Fruit fly (Drosophila melanogaster) whole organism, embryonic: ENCODE results near the gene Hsp67Ba.
A peak's percentile ranks its signal among the peaks of the same experiment; 100 is the strongest.

Experiments used
- BEAF-32 ChIP-seq: fragments of 200-800 bp; sonication (Bioruptor generic); optimal IDR thresholded peaks from 3 replicates; lab custom pipeline; 2017; ENCODE audit warnings: missing biosample characterization, missing genetic modification characterization, mild to moderate bottlenecking, moderate library complexity, missing genetic modification reagents
- Bgb ChIP-seq: fragments of 200-800 bp; sonication (Bioruptor generic); IDR thresholded peaks from 2 replicates; pipeline ENCODE4 v1.3.6; 2022; ENCODE audit warnings: missing biosample characterization, missing genetic modification characterization; ENCODE audit not compliant: partially characterized antibody
- CG10267 ChIP-seq: fragments of 200-800 bp; sonication (Bioruptor generic); optimal IDR thresholded peaks from 2 replicates; lab custom pipeline; 2018; ENCODE audit warnings: missing biosample characterization, mild to moderate bottlenecking, missing genetic modification characterization, moderate library complexity
- CG10565 ChIP-seq: fragments of 200-800 bp; sonication (Bioruptor generic); optimal IDR thresholded peaks from 3 replicates; lab custom pipeline; 2016; ENCODE audit warnings: missing biosample characterization, mild to moderate bottlenecking, missing genetic modification characterization
- CG14050 ChIP-seq: fragments of 200-800 bp; sonication (Bioruptor generic); IDR thresholded peaks from 3 replicates; pipeline ENCODE4 v1.3.6; 2022; ENCODE audit warnings: missing biosample characterization, missing genetic modification characterization
- CG14710 ChIP-seq: fragments of 200-800 bp; sonication (Bioruptor generic); optimal IDR thresholded peaks from 3 replicates; lab custom pipeline; 2019; ENCODE audit warnings: missing biosample characterization, mild to moderate bottlenecking, missing genetic modification characterization, moderate library complexity
- CG17912 ChIP-seq: fragments of 200-800 bp; sonication (Bioruptor generic); optimal IDR thresholded peaks from 2 replicates; lab custom pipeline; 2018; ENCODE audit warnings: missing biosample characterization, mild to moderate bottlenecking, missing genetic modification characterization
- CG18011 ChIP-seq: fragments of 200-800 bp; sonication (Bioruptor generic); optimal IDR thresholded peaks from 2 replicates; lab custom pipeline; 2017; ENCODE audit warnings: missing biosample characterization, missing genetic modification characterization, mild to moderate bottlenecking, moderate library complexity, missing genotype
- CG1832 ChIP-seq: fragments of 200-800 bp; sonication (Bioruptor generic); optimal IDR thresholded peaks from 2 replicates; lab custom pipeline; 2017; ENCODE audit warnings: missing biosample characterization, mild to moderate bottlenecking, missing genetic modification characterization, inconsistent platforms
- CG18599 ChIP-seq: fragments of 200-800 bp; sonication (Bioruptor generic); optimal IDR thresholded peaks from 3 replicates; lab custom pipeline; 2017; ENCODE audit warnings: missing biosample characterization, missing genetic modification characterization, mild to moderate bottlenecking, moderate library complexity, missing genetic modification reagents
- CG2712 ChIP-seq: fragments of 200-800 bp; optimal IDR thresholded peaks from 3 replicates; lab custom pipeline; 2019; ENCODE audit warnings: missing biosample characterization, mild to moderate bottlenecking, missing genetic modification characterization, moderate library complexity
- CG32767 ChIP-seq: fragments of 200-800 bp; sonication (Bioruptor generic); IDR thresholded peaks from 2 replicates; pipeline ENCODE4 v1.3.6; 2022; ENCODE audit warnings: missing biosample characterization, missing genetic modification characterization
- CG3407 ChIP-seq: fragments of 200-800 bp; sonication (Bioruptor generic); optimal IDR thresholded peaks from 2 replicates; lab custom pipeline; 2018; ENCODE audit warnings: missing biosample characterization, mild to moderate bottlenecking, missing genetic modification characterization
- CG34224 ChIP-seq: fragments of 200-800 bp; sonication (Bioruptor generic); IDR thresholded peaks from 3 replicates; pipeline ENCODE4 v1.3.6; 2022; ENCODE audit warnings: missing biosample characterization, missing genetic modification characterization; ENCODE audit not compliant: partially characterized antibody
- CG8089 ChIP-seq: fragments of 200-800 bp; sonication (Bioruptor generic); optimal IDR thresholded peaks from 3 replicates; lab custom pipeline; 2016; ENCODE audit warnings: missing biosample characterization, missing genetic modification characterization
- CG9727 ChIP-seq: fragments of 200-800 bp; sonication (Bioruptor generic); optimal IDR thresholded peaks from 3 replicates; lab custom pipeline; 2017; ENCODE audit warnings: missing biosample characterization, mild to moderate bottlenecking, missing genetic modification characterization
- Doc3 ChIP-seq: fragments of 200-800 bp; sonication (Bioruptor generic); IDR thresholded peaks from 3 replicates; pipeline ENCODE4 v1.3.6; 2022; ENCODE audit warnings: missing biosample characterization, missing genetic modification characterization; ENCODE audit not compliant: partially characterized antibody
- Drgx ChIP-seq: fragments of 200-800 bp; sonication (Bioruptor generic); IDR thresholded peaks from 2 replicates; pipeline ENCODE4 v1.3.6; 2022; ENCODE audit warnings: missing biosample characterization, missing genetic modification characterization
- Gug ChIP-seq: fragments of 200-800 bp; sonication (Bioruptor generic); IDR thresholded peaks from 4 replicates; pipeline ENCODE4 v1.3.6; 2022; ENCODE audit warnings: missing biosample characterization, missing genetic modification characterization
- HLH4C ChIP-seq: fragments of 200-800 bp; sonication (Bioruptor generic); IDR thresholded peaks from 3 replicates; pipeline ENCODE4 v1.3.6; 2022; ENCODE audit warnings: missing biosample characterization, missing genetic modification characterization; ENCODE audit not compliant: partially characterized antibody
- Hr78 ChIP-seq, 2 experiments: fragments of 200-800 bp in 1 of 2; fragments of >200 bp in 1 of 2; sonication (Bioruptor generic) in 1 of 2; optimal IDR thresholded peaks; 2 replicates each; lab custom pipeline; 2017 to 2019; ENCODE audit warnings: missing biosample characterization in 2 of 2, missing genetic modification characterization in 2 of 2, mild to moderate bottlenecking in 1 of 2, moderate library complexity in 1 of 2
- Med ChIP-seq: fragments of 200-800 bp; sonication (Bioruptor generic); peaks from one replicate; lab custom pipeline; 2016; ENCODE audit warnings: missing biosample characterization, missing genetic modification characterization, mild to moderate bottlenecking, inconsistent platforms, moderate library complexity
- Nf-YC ChIP-seq: fragments of 200-800 bp; optimal IDR thresholded peaks from 3 replicates; lab custom pipeline; 2019; ENCODE audit warnings: missing biosample characterization, mild to moderate bottlenecking, missing genetic modification characterization, moderate library complexity
- Pdp1 ChIP-seq, 2 experiments: fragments of 200-800 bp; sonication (Bioruptor generic); optimal IDR thresholded peaks; 3 replicates each; lab custom pipeline; 2016; ENCODE audit warnings: missing biosample characterization in 2 of 2, missing genetic modification characterization in 2 of 2, mild to moderate bottlenecking in 1 of 2, moderate library complexity in 1 of 2
- Poxn ChIP-seq: fragments of 200-800 bp; sonication (Bioruptor generic); IDR thresholded peaks from 2 replicates; pipeline ENCODE4 v1.3.6; 2022; ENCODE audit warnings: missing biosample characterization, missing genetic modification characterization
- Six4 ChIP-seq: fragments of 200-800 bp; sonication (Bioruptor generic); optimal IDR thresholded peaks from 2 replicates; lab custom pipeline; 2016; ENCODE audit warnings: missing biosample characterization, missing genetic modification characterization
- Taf1 ChIP-seq: fragments of 200-800 bp; sonication (Bioruptor generic); IDR thresholded peaks from 2 replicates; pipeline ENCODE4 v1.3.6; 2022; ENCODE audit warnings: missing biosample characterization, missing genetic modification characterization
- bcd ChIP-seq: fragments of 200-800 bp; sonication (Bioruptor generic); optimal IDR thresholded peaks from 2 replicates; lab custom pipeline; 2017; ENCODE audit warnings: missing biosample characterization, mild to moderate bottlenecking, missing genetic modification characterization
- cad ChIP-seq: fragments of >200 bp; optimal IDR thresholded peaks from 2 replicates; lab custom pipeline; 2017; ENCODE audit warnings: missing biosample characterization, missing genetic modification characterization
- chif ChIP-seq, 2 experiments: fragments of 200-800 bp; sonication (Bioruptor generic); optimal IDR thresholded peaks; 3 replicates each; lab custom pipeline; 2016; ENCODE audit warnings: missing biosample characterization in 2 of 2, missing genetic modification characterization in 2 of 2
- dm ChIP-seq: fragments of 200-800 bp; sonication (Bioruptor generic); optimal IDR thresholded peaks from 3 replicates; lab custom pipeline; 2016; ENCODE audit warnings: missing biosample characterization, missing genetic modification characterization
- dysf ChIP-seq: fragments of 200-800 bp; sonication (Bioruptor generic); IDR thresholded peaks from 3 replicates; pipeline ENCODE4 v1.3.6; 2022; ENCODE audit warnings: missing biosample characterization, missing genetic modification characterization
- gsb ChIP-seq: fragments of 200-800 bp; sonication (Bioruptor generic); IDR thresholded peaks from 2 replicates; pipeline ENCODE4 v1.3.6; 2022; ENCODE audit warnings: missing biosample characterization, missing genetic modification characterization
- lbe ChIP-seq: fragments of 200-800 bp; sonication (Bioruptor generic); optimal IDR thresholded peaks from 2 replicates; lab custom pipeline; 2016; ENCODE audit warnings: missing biosample characterization, mild to moderate bottlenecking, missing genetic modification characterization
- nom ChIP-seq: fragments of 200-800 bp; sonication (Bioruptor generic); optimal IDR thresholded peaks from 2 replicates; lab custom pipeline; 2017; ENCODE audit warnings: missing biosample characterization, missing genetic modification characterization, mild to moderate bottlenecking, moderate library complexity, missing genetic modification reagents
- phol ChIP-seq: fragments of 200-800 bp; sonication (Bioruptor generic); optimal IDR thresholded peaks from 3 replicates; lab custom pipeline; 2018; ENCODE audit warnings: missing biosample characterization, mild to moderate bottlenecking, missing genetic modification characterization, moderate library complexity
- pzg ChIP-seq: fragments of 200-800 bp; sonication (Bioruptor generic); optimal IDR thresholded peaks from 3 replicates; lab custom pipeline; 2018; ENCODE audit warnings: missing biosample characterization, mild to moderate bottlenecking, missing genetic modification characterization, moderate library complexity
- scrt ChIP-seq: fragments of 200-800 bp; sonication (Bioruptor generic); optimal IDR thresholded peaks from 2 replicates; lab custom pipeline; 2018; ENCODE audit warnings: missing biosample characterization, mild to moderate bottlenecking, missing genetic modification characterization, moderate library complexity
- sna ChIP-seq: fragments of 200-800 bp; sonication (Bioruptor generic); IDR thresholded peaks from 2 replicates; pipeline ENCODE4 v1.3.6; 2022; ENCODE audit warnings: missing biosample characterization, missing genetic modification characterization; ENCODE audit not compliant: partially characterized antibody
- tgo ChIP-seq: fragments of 200-800 bp; sonication (Bioruptor generic); IDR thresholded peaks from 3 replicates; pipeline ENCODE4 v1.3.6; 2022; ENCODE audit warnings: missing biosample characterization, missing genetic modification characterization
- trh ChIP-seq: fragments of 200-800 bp; sonication (Bioruptor generic); optimal IDR thresholded peaks from 2 replicates; lab custom pipeline; 2016; ENCODE audit warnings: missing biosample characterization, missing genetic modification characterization
- ttk ChIP-seq: fragments of 200-800 bp; sonication (Bioruptor generic); IDR thresholded peaks from 2 replicates; pipeline ENCODE4 v2.1.2; 2022; ENCODE audit warnings: missing biosample characterization, missing genetic modification characterization
- tx ChIP-seq: fragments of 200-800 bp; sonication (Bioruptor generic); optimal IDR thresholded peaks from 2 replicates; lab custom pipeline; 2016; ENCODE audit warnings: missing biosample characterization, missing genetic modification characterization
- wdn ChIP-seq: fragments of 200-800 bp; sonication (Bioruptor generic); IDR thresholded peaks from 2 replicates; pipeline ENCODE4 v1.3.6; 2022; ENCODE audit warnings: missing biosample characterization, missing genetic modification characterization

Hsp67Ba gene

dm6 chr3L:9381602-9382001 lies 2.3 kb upstream of the Hsp67Ba start, which contains the start of gene Hsp23 (continued):
- TF ChIP-seq CG34224 (GFP tag; lab: Robert Waterston, UW) = peak; percentile 30; the same call in 1 of the 3 replicates
- peak; percentile 27 for TF ChIP-seq BEAF-32 (GFP tag; lab: Kevin White, UChicago)
- TF ChIP-seq nom (GFP tag; lab: Kevin White, UChicago) = peak; percentile 42
- no peak for TF ChIP-seq CG32767 (GFP tag; lab: Robert Waterston, UW)
- TF ChIP-seq pzg = peak; percentile 2
- peak; percentile 17; the same call in 1 of the 2 replicates for TF ChIP-seq Bgb
- no peak for TF ChIP-seq gsb (GFP tag; lab: Robert Waterston, UW)
- TF ChIP-seq trh = no peak
- no peak for TF ChIP-seq CG9727 (GFP tag; lab: Kevin White, UChicago)
- TF ChIP-seq Hr78 (GFP tag; optimal IDR thresholded peaks at IDR 0.05; lab: Kevin White, UChicago) = no peak

dm6 chr3L:9380344-9380849 lies 1.1 kb upstream of the Hsp67Ba start:
- TF ChIP-seq CG17912 (GFP tag; lab: Kevin White, UChicago) (peak; percentile 12), lbe (GFP tag; lab: Kevin White, UChicago) (peak; percentile 16), Med (GFP tag; lab: Kevin White, UChicago) (peak; percentile 30), Drgx (peak; percentile 2; the same call in 1 of the 2 replicates), CG8089 (GFP tag; lab: Kevin White, UChicago) (no peak), CG3407 (GFP tag; lab: Kevin White, UChicago) (no peak), wdn (GFP tag; lab: Robert Waterston, UW) (no peak), Pdp1 (GFP tag; optimal IDR thresholded peaks at IDR 0.05; lab: Kevin White, UChicago) (peak in 1 of 2 experiments; percentile 16), nom (GFP tag; lab: Kevin White, UChicago) (peak; percentile 41), Six4 (no peak), Doc3 (0 out of 3 replicates have a peak, but pooled peaks have one; percentile 19), CG18011 (GFP tag; lab: Kevin White, UChicago) (peak; percentile 9)

- TF ChIP-seq CG2712 (tag; lab: Kevin White, UChicago) (peak; percentile 89), CG18599 (GFP tag; lab: Kevin White, UChicago) (peak; percentile 84), nom (GFP tag; lab: Kevin White, UChicago) (peak; percentile 79), CG10267 (tag; lab: Kevin White, UChicago) (peak; percentile 77), HLH4C (GFP tag; lab: Robert Waterston, UW) (no peak), cad (GFP tag; lab: Kevin White, UChicago) (no peak), Taf1 (peak; percentile 39; the same call in 1 of the 2 replicates), phol (peak; percentile 75), tgo (GFP tag; lab: Robert Waterston, UW) (peak; percentile 82), CG14710 (tag; lab: Kevin White, UChicago) (peak; percentile 69), CG10565 (GFP tag; lab: Kevin White, UChicago) (no peak), dm (GFP tag; lab: Kevin White, UChicago) (peak; percentile 64), Gug (GFP tag; lab: Robert Waterston, UW) (peak; percentile 43; the same call in 2 of the 4 replicates), CG1832 (GFP tag; lab: Kevin White, UChicago) (no peak), ttk (GFP tag; lab: Robert Waterston, UW) (peak; percentile 73), chif (GFP tag; optimal IDR thresholded peaks at IDR 0.05; lab: Kevin White, UChicago) (peak; percentile 81 to 82), Poxn (GFP tag; lab: Robert Waterston, UW) (no peak), CG14050 (GFP tag; lab: Robert Waterston, UW) (peak; percentile 86), scrt (peak; percentile 80), bcd (GFP tag; lab: Kevin White, UChicago) (peak; percentile 84), tx (GFP tag; lab: Kevin White, UChicago) (peak; percentile 62), dysf (GFP tag; lab: Robert Waterston, UW) (peak; percentile 87), sna (GFP tag; lab: Robert Waterston, UW) (no peak), Nf-YC (tag; lab: Kevin White, UChicago) (peak; percentile 51)
These were observed 1.9 kb downstream of the Hsp67Ba start, which contains the start of gene Hsp26 for dm6 chr3L:9377198-9378035. Gene Hsp26, minus strand, starts transcription at chr3L:9377427.
